Fruit fly (Drosophila melanogaster): ENCODE measurements around the gene Had1.
A peak's percentile ranks its signal among the peaks of the same experiment; 100 is the strongest.

The Had1 gene

dm6 chrX:16308310-16308918, at the start of gene Had1 (continued):
- TF ChIP-seq Fer1 (GFP tag; optimal IDR thresholded peaks at IDR 0.05) = no peak
- TF ChIP-seq CG4617 (GFP tag; optimal IDR thresholded peaks at IDR 0.05; ENCODE audit: borderline replicate concordance) = no peak
- peak; percentile 43; the same call in 1 of the 2 replicates for TF ChIP-seq Rfx (GFP tag; IDR thresholded peaks at IDR 0.05)
- TF ChIP-seq cwo (GFP tag; optimal IDR thresholded peaks at IDR 0.05) = peak; percentile 16
- no peak for TF ChIP-seq yki (optimal IDR thresholded peaks at IDR 0.05)
- TF ChIP-seq h (optimal IDR thresholded peaks at IDR 0.05) = no peak
- no peak for TF ChIP-seq Bdp1 (GFP tag; optimal IDR thresholded peaks at IDR 0.05)
- TF ChIP-seq row (GFP tag; IDR thresholded peaks at IDR 0.05) = peak; percentile 34; the same call in 2 of the 3 replicates
- no peak for TF ChIP-seq YL-1 (GFP tag; optimal IDR thresholded peaks at IDR 0.05)
- TF ChIP-seq CG4820 (GFP tag; optimal IDR thresholded peaks at IDR 0.05) = no peak
- TF ChIP-seq ato (GFP tag; IDR thresholded peaks at IDR 0.05; ENCODE audit: partially characterized antibody) = no peak
- TF ChIP-seq Asciz (GFP tag; optimal IDR thresholded peaks at IDR 0.05) = no peak
- no peak for TF ChIP-seq ab (GFP tag; optimal IDR thresholded peaks at IDR 0.05)
- TF ChIP-seq CG9817 (tag; optimal IDR thresholded peaks at IDR 0.05) = no peak
- peak; percentile 77 for TF ChIP-seq exex (tag; optimal IDR thresholded peaks at IDR 0.05)
- TF ChIP-seq scrt (GFP tag; optimal IDR thresholded peaks at IDR 0.05) = no peak
- no peak for TF ChIP-seq Sox100B (GFP tag; optimal IDR thresholded peaks at IDR 0.05)
- no peak for TF ChIP-seq ro (GFP tag; IDR thresholded peaks at IDR 0.05)
- TF ChIP-seq Eip74EF (GFP tag; optimal IDR thresholded peaks at IDR 0.05) = no peak
- TF ChIP-seq Deaf1 (tag; optimal IDR thresholded peaks at IDR 0.05) = peak; percentile 71
- TF ChIP-seq CTCF (GFP tag; optimal IDR thresholded peaks at IDR 0.05) = no peak
- no peak for TF ChIP-seq CG1024 (GFP tag; IDR thresholded peaks at IDR 0.05)
- no peak for TF ChIP-seq sna (GFP tag; IDR thresholded peaks at IDR 0.05; ENCODE audit: partially characterized antibody)
- no peak for TF ChIP-seq chinmo (GFP tag; IDR thresholded peaks at IDR 0.05; ENCODE audit: partially characterized antibody)
- TF ChIP-seq sens-2 (GFP tag; IDR thresholded peaks at IDR 0.05) = no peak
- no peak for TF ChIP-seq dpn (GFP tag; optimal IDR thresholded peaks at IDR 0.05)
- TF ChIP-seq btn (GFP tag; optimal IDR thresholded peaks at IDR 0.05) = no peak
- peak; percentile 3 for TF ChIP-seq MESR4 (GFP tag; optimal IDR thresholded peaks at IDR 0.05)
- no peak for TF ChIP-seq wor (GFP tag; IDR thresholded peaks at IDR 0.05)
- no peak for TF ChIP-seq crc (GFP tag; optimal IDR thresholded peaks at IDR 0.05)
- peak; percentile 22 for TF ChIP-seq HmgZ (tag; optimal IDR thresholded peaks at IDR 0.05)
- TF ChIP-seq Side (GFP tag; optimal IDR thresholded peaks at IDR 0.05) = no peak
- TF ChIP-seq Dref (GFP tag; IDR thresholded peaks at IDR 0.05) = no peak
- TF ChIP-seq hth (optimal IDR thresholded peaks at IDR 0.05) = no peak
- 0 out of 3 replicates have a peak, but pooled peaks have one; percentile 33 for TF ChIP-seq otp (GFP tag; IDR thresholded peaks at IDR 0.05)
- TF ChIP-seq fd3F (GFP tag; optimal IDR thresholded peaks at IDR 0.05) = no peak
- no peak for TF ChIP-seq CG5245 (GFP tag; optimal IDR thresholded peaks at IDR 0.05)
- TF ChIP-seq CG3407 (GFP tag; optimal IDR thresholded peaks at IDR 0.05) = no peak
- no peak for TF ChIP-seq Dip3 (GFP tag; optimal IDR thresholded peaks at IDR 0.05)
- 0 out of 3 replicates have a peak, but pooled peaks have one; percentile 34 for TF ChIP-seq HLH4C (GFP tag; IDR thresholded peaks at IDR 0.05; ENCODE audit: partially characterized antibody)
- no peak for TF ChIP-seq usp (GFP tag; optimal IDR thresholded peaks at IDR 0.05)
- no peak for TF ChIP-seq CG8290 (GFP tag; optimal IDR thresholded peaks at IDR 0.05)
- no peak for TF ChIP-seq CG8290 (tag; optimal IDR thresholded peaks at IDR 0.05)
- TF ChIP-seq CG3065 (GFP tag; optimal IDR thresholded peaks at IDR 0.05) = peak; percentile 11
- TF ChIP-seq sc (optimal IDR thresholded peaks at IDR 0.05) = no peak
- TF ChIP-seq sc (GFP tag; optimal IDR thresholded peaks at IDR 0.05) = no peak
- TF ChIP-seq Nf-YA (GFP tag; IDR thresholded peaks at IDR 0.05) = no peak
- TF ChIP-seq CG1647 (GFP tag; optimal IDR thresholded peaks at IDR 0.05) = no peak
- no peak for TF ChIP-seq Nf-YB (GFP tag; optimal IDR thresholded peaks at IDR 0.05)
- TF ChIP-seq Dad (GFP tag; optimal IDR thresholded peaks at IDR 0.05) = no peak
- no peak for TF ChIP-seq CG4707 (GFP tag; optimal IDR thresholded peaks at IDR 0.05)
- no peak for TF ChIP-seq CG4424 (GFP tag; optimal IDR thresholded peaks at IDR 0.05)
- no peak for TF ChIP-seq CG11085 (GFP tag; IDR thresholded peaks at IDR 0.05)

Measured in whole organism, embryonic.